Worm (Caenorhabditis elegans) whole organism, early embryonic: ENCODE measurements around the gene siah-1.

Source experiments
- B0310.2 ChIP-seq: sonication (generic microtip); optimal IDR thresholded peaks from 2 replicates; lab custom pipeline; 2016; ENCODE audit warnings: mild to moderate bottlenecking, missing genetic modification characterization, missing compliant biosample characterization
- F13C5.2 ChIP-seq: sonication (generic microtip); optimal IDR thresholded peaks from 2 replicates; lab custom pipeline; 2017; ENCODE audit warnings: mild to moderate bottlenecking, missing genetic modification characterization, inconsistent platforms, missing compliant biosample characterization
- ama-1 ChIP-seq: fragments of 150-350 bp; optimal IDR thresholded peaks from 2 replicates; lab custom pipeline; 2014
- hmbx-1 ChIP-seq: sonication (generic microtip); optimal IDR thresholded peaks from 2 replicates; lab custom pipeline; 2016; ENCODE audit warnings: mild to moderate bottlenecking, missing genetic modification characterization, missing compliant biosample characterization
- hmg-4 ChIP-seq: fragments of 200-800 bp; sonication (Bioruptor generic); optimal IDR thresholded peaks from 2 replicates; lab custom pipeline; 2018; ENCODE audit warnings: mild to moderate bottlenecking, missing genetic modification characterization, missing compliant biosample characterization
- hnd-1 ChIP-seq: sonication (generic microtip); optimal IDR thresholded peaks from 2 replicates; lab custom pipeline; 2016; ENCODE audit warnings: missing genetic modification characterization, missing compliant biosample characterization
- pes-1 ChIP-seq: fragments of 200-800 bp; sonication (Bioruptor generic); IDR thresholded peaks from 2 replicates; pipeline ENCODE4 v1.3.6; 2022; ENCODE audit warnings: missing genetic modification reagents, missing genetic modification characterization, missing compliant biosample characterization
- scrt-1 ChIP-seq: fragments of 200-800 bp; sonication (Bioruptor generic); IDR thresholded peaks from 2 replicates; pipeline ENCODE4 v1.3.6; 2022; ENCODE audit warnings: missing genetic modification characterization, missing compliant biosample characterization
- sea-1 ChIP-seq: fragments of 200-800 bp; sonication (Bioruptor generic); conservative IDR thresholded peaks from 2 replicates; pipeline ENCODE4 v1.3.6; 2022; ENCODE audit warnings: missing genetic modification characterization, missing compliant biosample characterization

- no peak for TF ChIP-seq hmg-4 (GFP tag; lab: Kevin White, UChicago)
- no peak for TF ChIP-seq ama-1 (lab: Kevin White, UChicago)
- no peak for TF ChIP-seq hmbx-1
- TF ChIP-seq F13C5.2 (tag; lab: Kevin White, UChicago): no peak
- no peak for TF ChIP-seq pes-1
- no peak for TF ChIP-seq hnd-1 (tag; lab: Kevin White, UChicago)
- no peak for TF ChIP-seq sea-1 (GFP tag; lab: Robert Waterston, UW)
- no peak for TF ChIP-seq B0310.2
- TF ChIP-seq scrt-1: no peak
Measured at ce11 chrIV:3741874-3742273, 2.0 kb upstream of the siah-1 start.
